Worm (Caenorhabditis elegans) whole organism, L4/young adult: ENCODE measurements around the gene nas-8.

Experiments used
- W03F9.2 ChIP-seq: fragments of 150-350 bp; optimal IDR thresholded peaks from 2 replicates; lab custom pipeline; 2014; ENCODE audit warnings: missing biosample characterization, missing genetic modification characterization
- dao-5 ChIP-seq: sonication (generic microtip); optimal IDR thresholded peaks from 2 replicates; lab custom pipeline; 2016; ENCODE audit warnings: missing genotype, missing genetic modification characterization, moderate library complexity, missing compliant biosample characterization
- him-1 ChIP-seq: sonication (generic microtip); optimal IDR thresholded peaks from 2 replicates; lab custom pipeline; 2016; ENCODE audit warnings: missing genotype, missing genetic modification reagents, missing genetic modification characterization, missing compliant biosample characterization

ce11 chrIV:7152409-7152808 is 37.7 kb downstream of the nas-8 start, which contains the start of gene col-113:
- no peak for TF ChIP-seq him-1 (tag; lab: Kevin White, UChicago)
- no peak for TF ChIP-seq dao-5 (tag; lab: Kevin White, UChicago)
- TF ChIP-seq W03F9.2 (tag; lab: Kevin White, UChicago): no peak
